Worm (Caenorhabditis elegans) whole organism, mixed stage, embryonic: Measurements from ENCODE around the gene svh-11.

Experiments used
- bed-3 ChIP-seq: fragments of 200-800 bp; sonication (Bioruptor generic); optimal IDR thresholded peaks from 3 replicates; lab custom pipeline; 2018; ENCODE audit warnings: mild to moderate bottlenecking, missing genetic modification characterization, moderate library complexity, missing compliant biosample characterization
- blmp-1 ChIP-seq: fragments of 150-350 bp; optimal IDR thresholded peaks from 2 replicates; lab custom pipeline; 2014; ENCODE audit warnings: missing biosample characterization, missing genetic modification characterization
- ces-1 ChIP-seq: fragments of 150-350 bp; optimal IDR thresholded peaks from 2 replicates; lab custom pipeline; 2014; ENCODE audit warnings: missing biosample characterization, missing genetic modification reagents, missing genetic modification characterization
- elt-3 ChIP-seq: fragments of 150-350 bp; optimal IDR thresholded peaks from 2 replicates; lab custom pipeline; 2014; ENCODE audit warnings: missing biosample characterization, missing genetic modification characterization
- lin-13 ChIP-seq: fragments of 150-350 bp; optimal IDR thresholded peaks from 2 replicates; lab custom pipeline; 2014; ENCODE audit warnings: missing biosample characterization, missing genetic modification characterization
- lsy-2 ChIP-seq: fragments of 150-350 bp; optimal IDR thresholded peaks from 2 replicates; lab custom pipeline; 2014; ENCODE audit warnings: missing biosample characterization, missing genetic modification characterization
- mep-1 ChIP-seq: fragments of 150-350 bp; optimal IDR thresholded peaks from 2 replicates; lab custom pipeline; 2017; ENCODE audit warnings: missing biosample characterization, missing genetic modification reagents, missing genetic modification characterization, inconsistent platforms
- mls-2 ChIP-seq: sonication (generic microtip); optimal IDR thresholded peaks from 2 replicates; lab custom pipeline; 2016; ENCODE audit warnings: mild to moderate bottlenecking, missing genetic modification characterization, moderate library complexity, missing compliant biosample characterization
- nhr-12 ChIP-seq: fragments of 150-350 bp; optimal IDR thresholded peaks from 2 replicates; lab custom pipeline; 2014; ENCODE audit warnings: missing biosample characterization, missing genetic modification characterization
- nhr-237 ChIP-seq: fragments of 150-350 bp; optimal IDR thresholded peaks from 2 replicates; lab custom pipeline; 2014; ENCODE audit warnings: missing biosample characterization, missing genetic modification characterization
- sptf-1 ChIP-seq: sonication (generic microtip); optimal IDR thresholded peaks from 2 replicates; lab custom pipeline; 2017; ENCODE audit warnings: mild to moderate bottlenecking, missing genetic modification characterization, moderate library complexity, missing compliant biosample characterization
- unc-39 ChIP-seq: fragments of 150-350 bp; optimal IDR thresholded peaks from 2 replicates; lab custom pipeline; 2014; ENCODE audit warnings: missing biosample characterization, missing genetic modification characterization
- unc-62 ChIP-seq: fragments of 150-350 bp; optimal IDR thresholded peaks from 2 replicates; lab custom pipeline; 2014; ENCODE audit warnings: missing biosample characterization, missing genetic modification reagents, missing genetic modification characterization
- ztf-11 ChIP-seq: fragments of 150-350 bp; optimal IDR thresholded peaks from 2 replicates; lab custom pipeline; 2014; ENCODE audit warnings: missing biosample characterization, missing genetic modification characterization

- TF ChIP-seq blmp-1 (no peak), lin-13 (tag; lab: Kevin White, UChicago) (no peak), bed-3 (GFP tag; lab: Kevin White, UChicago) (no peak), sptf-1 (tag; lab: Kevin White, UChicago) (no peak), lsy-2 (tag; lab: Kevin White, UChicago) (no peak), elt-3 (tag; lab: Kevin White, UChicago) (no peak), nhr-12 (tag; lab: Kevin White, UChicago) (no peak), unc-62 (no peak), ztf-11 (tag; lab: Kevin White, UChicago) (no peak), unc-39 (tag; lab: Kevin White, UChicago) (no peak), ces-1 (GFP tag; lab: Kevin White, UChicago) (no peak), mep-1 (tag; lab: Kevin White, UChicago) (no peak), mls-2 (tag; lab: Kevin White, UChicago) (no peak), nhr-237 (no peak)
These were observed 47.6 kb upstream of the svh-11 start, which contains the start of gene C45H4.14 for ce11 chrV:2159331-2159730.
